Fruit fly (Drosophila melanogaster) whole organism, embryonic: ENCODE results near the gene slam.

ENCODE experiments used
- Aef1 ChIP-seq: fragments of 200-800 bp; sonication (Bioruptor generic); IDR thresholded peaks from 3 replicates; pipeline ENCODE4 v1.3.6; 2022; ENCODE audit warnings: missing biosample characterization, missing genetic modification characterization
- BEAF-32 ChIP-seq: fragments of 200-800 bp; sonication (Bioruptor generic); optimal IDR thresholded peaks from 3 replicates; lab custom pipeline; 2017; ENCODE audit warnings: missing biosample characterization, missing genetic modification characterization, mild to moderate bottlenecking, moderate library complexity, missing genetic modification reagents
- CG10543 ChIP-seq: fragments of 200-800 bp; sonication (Bioruptor generic); optimal IDR thresholded peaks from 3 replicates; lab custom pipeline; 2017; ENCODE audit warnings: missing biosample characterization, mild to moderate bottlenecking, missing genetic modification characterization, moderate library complexity
- CG10979 ChIP-seq: fragments of 200-800 bp; sonication (Bioruptor generic); optimal IDR thresholded peaks from 2 replicates; lab custom pipeline; 2018; ENCODE audit warnings: missing biosample characterization, mild to moderate bottlenecking, missing genetic modification characterization, moderate library complexity
- CG11093 ChIP-seq: fragments of 200-800 bp; sonication (Bioruptor generic); IDR thresholded peaks from 3 replicates; pipeline ENCODE4 v1.3.6; 2022; ENCODE audit warnings: missing biosample characterization, missing genetic modification characterization
- CG11504 ChIP-seq: fragments of 200-800 bp; sonication (Bioruptor generic); optimal IDR thresholded peaks from 3 replicates; lab custom pipeline; 2019; ENCODE audit warnings: missing biosample characterization, mild to moderate bottlenecking, missing genetic modification characterization, moderate library complexity
- CG12942 ChIP-seq: fragments of 200-800 bp; sonication (Bioruptor generic); optimal IDR thresholded peaks from 3 replicates; lab custom pipeline; 2016; ENCODE audit warnings: missing biosample characterization, missing genetic modification characterization
- CG13287 ChIP-seq: fragments of 200-800 bp; sonication (Bioruptor generic); IDR thresholded peaks from 2 replicates; pipeline ENCODE4 v1.3.6; 2022; ENCODE audit warnings: missing biosample characterization, missing genetic modification characterization; ENCODE audit not compliant: partially characterized antibody
- CG15269 ChIP-seq: fragments of 200-800 bp; sonication (Bioruptor generic); optimal IDR thresholded peaks from 2 replicates; lab custom pipeline; 2018; ENCODE audit warnings: missing biosample characterization, mild to moderate bottlenecking, missing genetic modification characterization, moderate library complexity
- CG17361 ChIP-seq: fragments of 200-800 bp; sonication (Bioruptor generic); IDR thresholded peaks from 3 replicates; pipeline ENCODE4 v1.3.6; 2022; ENCODE audit warnings: missing biosample characterization, missing genetic modification characterization
- CG2199 ChIP-seq: fragments of 200-800 bp; sonication (Bioruptor generic); IDR thresholded peaks from 3 replicates; pipeline ENCODE4 v1.3.6; 2022; ENCODE audit warnings: missing biosample characterization, missing genetic modification characterization
- CG2678 ChIP-seq: fragments of 200-800 bp; sonication (Bioruptor generic); optimal IDR thresholded peaks from 3 replicates; lab custom pipeline; 2019; ENCODE audit warnings: missing biosample characterization, mild to moderate bottlenecking, missing genetic modification characterization, moderate library complexity
- CG31365 ChIP-seq: fragments of 200-800 bp; sonication (Bioruptor generic); optimal IDR thresholded peaks from 2 replicates; lab custom pipeline; 2018; ENCODE audit warnings: missing biosample characterization, mild to moderate bottlenecking, missing genetic modification characterization
- CG32767 ChIP-seq: fragments of 200-800 bp; sonication (Bioruptor generic); IDR thresholded peaks from 2 replicates; pipeline ENCODE4 v1.3.6; 2022; ENCODE audit warnings: missing biosample characterization, missing genetic modification characterization
- CG33557 ChIP-seq: fragments of 200-800 bp; sonication (Bioruptor generic); optimal IDR thresholded peaks from 2 replicates; lab custom pipeline; 2019; ENCODE audit warnings: missing biosample characterization, mild to moderate bottlenecking, missing genetic modification characterization, moderate library complexity
- CG3847 ChIP-seq: fragments of 200-800 bp; sonication (Bioruptor generic); IDR thresholded peaks from 2 replicates; pipeline ENCODE4 v1.3.6; 2022; ENCODE audit warnings: missing biosample characterization, missing genetic modification characterization
- CG4424 ChIP-seq: fragments of 200-800 bp; sonication (Bioruptor generic); optimal IDR thresholded peaks from 3 replicates; lab custom pipeline; 2016; ENCODE audit warnings: missing biosample characterization, missing genetic modification characterization
- CG4854 ChIP-seq: fragments of 200-800 bp; sonication (Bioruptor generic); optimal IDR thresholded peaks from 2 replicates; lab custom pipeline; 2016; ENCODE audit warnings: missing biosample characterization, missing genetic modification characterization, inconsistent platforms
- CG6791 ChIP-seq: fragments of 200-800 bp; sonication (Bioruptor generic); IDR thresholded peaks from 3 replicates; pipeline ENCODE4 v1.3.6; 2022; ENCODE audit warnings: missing biosample characterization, missing genetic modification characterization; ENCODE audit not compliant: partially characterized antibody
- CG7928 ChIP-seq: fragments of 200-800 bp; sonication (Bioruptor generic); optimal IDR thresholded peaks from 2 replicates; lab custom pipeline; 2017; ENCODE audit warnings: missing biosample characterization, mild to moderate bottlenecking, missing genetic modification characterization
- CG8359 ChIP-seq: fragments of 200-800 bp; sonication (Bioruptor generic); optimal IDR thresholded peaks from 2 replicates; lab custom pipeline; 2017; ENCODE audit warnings: missing biosample characterization, mild to moderate bottlenecking, missing genetic modification characterization, borderline replicate concordance
- CG8765 ChIP-seq: fragments of 200-800 bp; sonication (Bioruptor generic); IDR thresholded peaks from 2 replicates; pipeline ENCODE4 v1.3.6; 2022; ENCODE audit warnings: missing biosample characterization, missing genetic modification characterization
- Camta ChIP-seq: fragments of 200-800 bp; sonication (Bioruptor generic); optimal IDR thresholded peaks from 2 replicates; lab custom pipeline; 2016; ENCODE audit warnings: missing biosample characterization, missing genetic modification characterization
- D19B ChIP-seq: fragments of 200-800 bp; sonication (Bioruptor generic); optimal IDR thresholded peaks from 2 replicates; lab custom pipeline; 2017; ENCODE audit warnings: missing biosample characterization, mild to moderate bottlenecking, missing genetic modification characterization
- Dfd ChIP-seq, 2 experiments: fragments of >200 bp; optimal IDR thresholded peaks; 2 replicates each; lab custom pipeline; 2017; ENCODE audit warnings: missing biosample characterization in 2 of 2, missing genetic modification characterization in 2 of 2
- HmgZ ChIP-seq: fragments of 200-800 bp; sonication (Bioruptor generic); optimal IDR thresholded peaks from 2 replicates; lab custom pipeline; 2018; ENCODE audit warnings: missing biosample characterization, mild to moderate bottlenecking, missing genetic modification characterization
- Hsf ChIP-seq: fragments of 200-800 bp; sonication (Bioruptor generic); optimal IDR thresholded peaks from 3 replicates; lab custom pipeline; 2016; ENCODE audit warnings: missing biosample characterization, missing genetic modification characterization
- Jarid2 ChIP-seq: fragments of 200-800 bp; sonication (Bioruptor generic); optimal IDR thresholded peaks from 3 replicates; lab custom pipeline; 2017; ENCODE audit warnings: mild to moderate bottlenecking, missing biosample characterization, missing genetic modification reagents, missing genetic modification characterization
- Meics ChIP-seq: fragments of 200-800 bp; sonication (Bioruptor generic); optimal IDR thresholded peaks from 2 replicates; lab custom pipeline; 2017; ENCODE audit warnings: missing biosample characterization, mild to moderate bottlenecking, missing genetic modification characterization
- Optix ChIP-seq: fragments of 200-800 bp; sonication (Bioruptor generic); IDR thresholded peaks from 3 replicates; pipeline ENCODE4 v1.3.6; 2022; ENCODE audit warnings: missing biosample characterization, missing genetic modification characterization
- Spps ChIP-seq: fragments of 200-800 bp; sonication (Bioruptor generic); optimal IDR thresholded peaks from 2 replicates; lab custom pipeline; 2018; ENCODE audit warnings: missing biosample characterization, mild to moderate bottlenecking, missing genetic modification characterization
- Vsx1 ChIP-seq: fragments of 200-800 bp; sonication (Bioruptor generic); optimal IDR thresholded peaks from 2 replicates; lab custom pipeline; 2017; ENCODE audit warnings: missing biosample characterization, mild to moderate bottlenecking, missing genetic modification characterization, missing genetic modification reagents
- ase ChIP-seq: fragments of 200-800 bp; sonication (Bioruptor generic); IDR thresholded peaks from 3 replicates; pipeline ENCODE4 v1.3.6; 2022; ENCODE audit warnings: missing biosample characterization, missing genetic modification characterization
- caup ChIP-seq: fragments of 200-800 bp; sonication (Bioruptor generic); optimal IDR thresholded peaks from 3 replicates; lab custom pipeline; 2017; ENCODE audit warnings: missing biosample characterization, mild to moderate bottlenecking, missing genetic modification characterization, moderate library complexity; ENCODE audit not compliant: severe bottlenecking
- croc ChIP-seq: fragments of 200-800 bp; sonication (Bioruptor generic); conservative IDR thresholded peaks from 3 replicates; pipeline ENCODE4 v1.3.6; 2022; ENCODE audit warnings: missing biosample characterization, missing genetic modification characterization
- da ChIP-seq: fragments of 200-800 bp; sonication (Bioruptor generic); optimal IDR thresholded peaks from 2 replicates; lab custom pipeline; 2016; ENCODE audit warnings: missing biosample characterization, missing genetic modification characterization
- dpn ChIP-seq, 2 experiments: fragments of 200-800 bp; sonication (Bioruptor generic); optimal IDR thresholded peaks; 3 replicates each; lab custom pipeline; 2016; ENCODE audit warnings: missing biosample characterization in 2 of 2, missing genetic modification characterization in 2 of 2
- fd3F ChIP-seq: fragments of 200-800 bp; sonication (Bioruptor generic); optimal IDR thresholded peaks from 2 replicates; lab custom pipeline; 2018; ENCODE audit warnings: missing biosample characterization, mild to moderate bottlenecking, missing genetic modification characterization, moderate library complexity
- gcm ChIP-seq: fragments of 200-800 bp; sonication (Bioruptor generic); optimal IDR thresholded peaks from 2 replicates; lab custom pipeline; 2019; ENCODE audit warnings: missing biosample characterization, mild to moderate bottlenecking, missing genetic modification characterization, moderate library complexity
- gt ChIP-seq: fragments of 200-800 bp; sonication (Bioruptor generic); IDR thresholded peaks from 2 replicates; pipeline ENCODE4 v1.3.6; 2022; ENCODE audit warnings: missing biosample characterization, missing genetic modification characterization
- jumu ChIP-seq: fragments of 200-800 bp; sonication (Bioruptor generic); optimal IDR thresholded peaks from 3 replicates; lab custom pipeline; 2016; ENCODE audit warnings: missing biosample characterization, missing genetic modification characterization
- pros ChIP-seq: fragments of 200-800 bp; sonication (Bioruptor generic); optimal IDR thresholded peaks from 3 replicates; lab custom pipeline; 2019; ENCODE audit warnings: missing biosample characterization, mild to moderate bottlenecking, missing genetic modification characterization, moderate library complexity
- pzg ChIP-seq: fragments of 200-800 bp; sonication (Bioruptor generic); optimal IDR thresholded peaks from 3 replicates; lab custom pipeline; 2018; ENCODE audit warnings: missing biosample characterization, mild to moderate bottlenecking, missing genetic modification characterization, moderate library complexity
- ro ChIP-seq: fragments of 200-800 bp; sonication (Bioruptor generic); IDR thresholded peaks from 2 replicates; pipeline ENCODE4 v1.3.6; 2022; ENCODE audit warnings: missing biosample characterization, missing genetic modification characterization
- sc ChIP-seq, 3 experiments: fragments of >200 bp in 2 of 3; fragments of 200-800 bp in 1 of 3; sonication (Bioruptor generic) in 1 of 3; optimal IDR thresholded peaks; 2 replicates in 2 of 3; 3 replicates in 1 of 3; lab custom pipeline; 2017; ENCODE audit warnings: mild to moderate bottlenecking in 1 of 3, missing biosample characterization in 1 of 3, missing genetic modification characterization in 1 of 3, missing genetic modification reagents in 1 of 3
- seq ChIP-seq: fragments of 200-800 bp; sonication (Bioruptor generic); IDR thresholded peaks from 2 replicates; pipeline ENCODE4 v1.3.6; 2022; ENCODE audit warnings: missing biosample characterization, missing genetic modification characterization
- so ChIP-seq: fragments of 200-800 bp; sonication (Bioruptor generic); IDR thresholded peaks from 3 replicates; pipeline ENCODE4 v1.3.6; 2022; ENCODE audit warnings: missing biosample characterization, missing genetic modification characterization
- tgo ChIP-seq: fragments of 200-800 bp; sonication (Bioruptor generic); IDR thresholded peaks from 3 replicates; pipeline ENCODE4 v1.3.6; 2022; ENCODE audit warnings: missing biosample characterization, missing genetic modification characterization
- tna ChIP-seq: fragments of 200-800 bp; sonication (Bioruptor generic); IDR thresholded peaks from 2 replicates; pipeline ENCODE4 v1.3.6; 2022; ENCODE audit warnings: missing biosample characterization, missing genetic modification characterization; ENCODE audit not compliant: partially characterized antibody

slam gene

DNA sequence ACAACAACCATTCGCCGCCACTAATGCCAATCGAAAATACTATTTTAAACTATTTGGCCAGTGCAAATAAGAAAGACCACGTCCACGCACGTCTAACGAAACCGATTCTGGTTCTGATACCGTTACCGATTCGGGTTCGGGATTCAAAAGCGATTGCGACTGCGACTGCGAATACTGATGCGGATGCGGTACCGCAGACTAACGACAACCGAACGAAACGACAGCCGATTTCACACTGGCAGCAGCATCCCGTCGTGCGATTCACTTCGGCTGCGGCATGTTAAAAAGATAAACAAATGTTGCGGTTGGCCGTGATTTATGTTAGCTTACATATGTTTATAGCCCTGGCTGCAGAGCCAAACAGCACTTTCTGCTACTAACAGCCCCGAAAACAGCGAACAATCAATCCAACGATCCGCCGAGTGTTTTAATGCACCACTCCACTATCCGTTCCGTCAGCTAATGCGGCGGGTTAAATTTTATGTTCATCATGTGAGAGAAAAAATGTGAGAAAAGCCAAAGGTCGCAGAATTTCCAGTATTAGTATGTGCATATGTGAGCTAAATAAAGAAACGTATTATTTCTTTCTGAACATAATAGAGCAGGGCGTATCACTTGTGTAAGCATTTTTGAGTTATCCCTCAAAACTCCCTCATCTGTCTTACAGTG is 39.0 kb downstream of the slam start, which contains the start of gene DIP-epsilon:
Gene DIP-epsilon (minus strand): TSS at position 238 of the 669 bp plus-strand sequence.
- TF ChIP-seq CG2199 (GFP tag; lab: Robert Waterston, UW) (0 out of 3 replicates have a peak, but pooled peaks have one; percentile 64), Jarid2 (GFP tag; lab: Kevin White, UChicago) (peak; percentile 90), CG12942 (GFP tag; lab: Kevin White, UChicago) (no peak), CG8359 (no peak), CG10543 (no peak), CG32767 (GFP tag; lab: Robert Waterston, UW) (no peak), Hsf (GFP tag; lab: Kevin White, UChicago) (no peak), pzg (GFP tag; lab: Kevin White, UChicago) (no peak), CG17361 (no peak), CG11093 (GFP tag; lab: Robert Waterston, UW) (no peak), CG13287 (GFP tag; lab: Robert Waterston, UW) (peak; percentile 24; the same call in 1 of the 2 replicates), CG10979 (tag; lab: Kevin White, UChicago) (no peak), caup (GFP tag; lab: Kevin White, UChicago) (no peak), Meics (GFP tag; lab: Kevin White, UChicago) (no peak), Spps (tag; lab: Kevin White, UChicago) (no peak), ase (no peak), CG4424 (GFP tag; lab: Kevin White, UChicago) (no peak), CG31365 (tag; lab: Kevin White, UChicago) (no peak), seq (GFP tag; lab: Robert Waterston, UW) (no peak), D19B (GFP tag; lab: Kevin White, UChicago) (no peak), CG7928 (GFP tag; lab: Kevin White, UChicago) (no peak), ro (no peak), tna (GFP tag; lab: Robert Waterston, UW) (no peak), CG6791 (GFP tag; lab: Robert Waterston, UW) (no peak), CG4854 (no peak), CG15269 (tag; lab: Kevin White, UChicago) (no peak), CG3847 (GFP tag; lab: Robert Waterston, UW) (no peak), CG2678 (tag; lab: Kevin White, UChicago) (no peak), sc (optimal IDR thresholded peaks at IDR 0.05; lab: Kevin White, UChicago) (no peak), sc (GFP tag; optimal IDR thresholded peaks at IDR 0.05; lab: Kevin White, UChicago) (no peak), da (GFP tag; lab: Kevin White, UChicago) (no peak), CG11504 (no peak), gt (no peak), Dfd (GFP tag; optimal IDR thresholded peaks at IDR 0.05; lab: Kevin White, UChicago) (no peak), CG33557 (GFP tag; lab: Kevin White, UChicago) (no peak), Optix (GFP tag; lab: Robert Waterston, UW) (0 out of 3 replicates have a peak, but pooled peaks have one; percentile 16), pros (GFP tag; lab: Kevin White, UChicago) (no peak), jumu (GFP tag; lab: Kevin White, UChicago) (no peak), croc (GFP tag; lab: Robert Waterston, UW) (no peak), fd3F (GFP tag; lab: Kevin White, UChicago) (no peak), CG8765 (GFP tag; lab: Robert Waterston, UW) (no peak), so (no peak), tgo (no peak), gcm (GFP tag; lab: Kevin White, UChicago) (no peak), dpn (GFP tag; optimal IDR thresholded peaks at IDR 0.05; lab: Kevin White, UChicago) (no peak), BEAF-32 (GFP tag; lab: Kevin White, UChicago) (no peak), Aef1 (GFP tag; lab: Robert Waterston, UW) (no peak), Vsx1 (no peak), HmgZ (tag; lab: Kevin White, UChicago) (no peak), Camta (no peak)
